Worm (Caenorhabditis elegans) whole organism, L4 larva: Measurements from ENCODE around the gene R08E5.1.
A peak's percentile ranks its signal among the peaks of the same experiment; 100 is the strongest.

Experiments
- F44E2.7 ChIP-seq: fragments of 200-800 bp; sonication (Bioruptor generic); IDR thresholded peaks from 2 replicates; pipeline ENCODE4 v2.1.2; 2022; ENCODE audit warnings: missing genetic modification characterization, missing compliant biosample characterization
- R02D3.7 ChIP-seq: fragments of 150-350 bp; sonication (generic microtip); optimal IDR thresholded peaks from 3 replicates; lab custom pipeline; 2014; ENCODE audit warnings: missing biosample characterization, missing genetic modification characterization
- T26A8.4 ChIP-seq: fragments of 200-800 bp; sonication (Bioruptor generic); IDR thresholded peaks from 2 replicates; pipeline ENCODE4 v1.3.6; 2022; ENCODE audit warnings: missing genetic modification characterization, missing compliant biosample characterization
- aha-1 ChIP-seq: fragments of 150-350 bp; peaks from one replicate; lab custom pipeline; 2014; ENCODE audit warnings: missing biosample characterization, missing genetic modification characterization
- attf-4 ChIP-seq: sonication (generic microtip); optimal IDR thresholded peaks from 3 replicates; lab custom pipeline; 2017; ENCODE audit warnings: missing biosample characterization, missing genetic modification characterization
- ceh-20 ChIP-seq: fragments of 200-800 bp; sonication (Bioruptor generic); IDR thresholded peaks from 2 replicates; pipeline ENCODE4 v1.3.6; 2022; ENCODE audit warnings: missing genetic modification reagents, missing genetic modification characterization, missing compliant biosample characterization
- ces-1 ChIP-seq: fragments of 150-350 bp; sonication (generic microtip); optimal IDR thresholded peaks from 4 replicates; lab custom pipeline; 2014; ENCODE audit warnings: missing biosample characterization, missing genetic modification reagents, missing genetic modification characterization
- dmd-6 ChIP-seq: fragments of 200-800 bp; sonication (Bioruptor generic); IDR thresholded peaks from 2 replicates; pipeline ENCODE4 v1.3.6; 2022; ENCODE audit warnings: missing genetic modification reagents, missing genetic modification characterization, missing compliant biosample characterization
- dmd-9 ChIP-seq: fragments of 200-800 bp; sonication (Bioruptor generic); IDR thresholded peaks from 2 replicates; pipeline ENCODE4 v1.3.6; 2022; ENCODE audit warnings: missing genetic modification reagents, missing genetic modification characterization, missing compliant biosample characterization
- egl-27 ChIP-seq: sonication (generic microtip); optimal IDR thresholded peaks from 3 replicates; lab custom pipeline; 2017; ENCODE audit warnings: missing biosample characterization, missing genetic modification reagents, missing genetic modification characterization
- gei-8 ChIP-seq: fragments of 200-800 bp; sonication (Bioruptor generic); optimal IDR thresholded peaks from 2 replicates; lab custom pipeline; 2018; ENCODE audit warnings: mild to moderate bottlenecking, missing genetic modification characterization, missing compliant biosample characterization
- hif-1 ChIP-seq, 2 experiments: sonication (generic microtip); optimal IDR thresholded peaks; 2 replicates each; lab custom pipeline; 2016 to 2017; ENCODE audit warnings: missing compliant biosample characterization in 2 of 2, missing genetic modification characterization in 2 of 2, missing genetic modification reagents in 2 of 2, missing genotype in 2 of 2, mild to moderate bottlenecking in 1 of 2
- hlh-11 ChIP-seq: fragments of 200-800 bp; sonication (Bioruptor generic); optimal IDR thresholded peaks from 2 replicates; lab custom pipeline; 2018; ENCODE audit warnings: mild to moderate bottlenecking, missing genetic modification characterization, missing compliant biosample characterization
- hlh-30 ChIP-seq: sonication (generic microtip); optimal IDR thresholded peaks from 2 replicates; lab custom pipeline; 2017; ENCODE audit warnings: antibody characterized with exemption, mild to moderate bottlenecking, missing genetic modification characterization, missing compliant biosample characterization; ENCODE audit not compliant: insufficient read depth
- lim-7 ChIP-seq: fragments of 200-800 bp; sonication (Bioruptor generic); IDR thresholded peaks from 2 replicates; pipeline ENCODE4 v1.3.6; 2022; ENCODE audit warnings: missing genetic modification characterization, missing compliant biosample characterization
- lin-13 ChIP-seq: fragments of 150-350 bp; optimal IDR thresholded peaks from 2 replicates; lab custom pipeline; 2014; ENCODE audit warnings: missing biosample characterization, missing genetic modification reagents, missing genetic modification characterization
- lin-29 ChIP-seq: fragments of 200-800 bp; sonication (Bioruptor generic); IDR thresholded peaks from 2 replicates; pipeline ENCODE4 v1.3.6; 2022; ENCODE audit warnings: missing genetic modification reagents, missing genetic modification characterization, missing compliant biosample characterization
- lin-38 ChIP-seq: fragments of 200-800 bp; sonication (Bioruptor generic); IDR thresholded peaks from 2 replicates; pipeline ENCODE4 v1.3.6; 2022; ENCODE audit warnings: missing genetic modification reagents, missing genetic modification characterization, missing compliant biosample characterization
- lsy-2 ChIP-seq, 2 experiments: fragments of 150-350 bp in 1 of 2; sonication (generic microtip) in 1 of 2; optimal IDR thresholded peaks; 2 replicates each; lab custom pipeline; 2014 to 2017; ENCODE audit warnings: missing biosample characterization in 2 of 2, missing genetic modification characterization in 2 of 2
- mdl-1 ChIP-seq, 2 experiments: fragments of 150-350 bp in 1 of 2; sonication (generic microtip) in 1 of 2; optimal IDR thresholded peaks; 2 replicates each; lab custom pipeline; 2014 to 2017; ENCODE audit warnings: missing biosample characterization in 2 of 2, missing genetic modification characterization in 2 of 2
- mep-1 ChIP-seq: fragments of 150-350 bp; sonication (generic microtip); optimal IDR thresholded peaks from 3 replicates; lab custom pipeline; 2014; ENCODE audit warnings: missing biosample characterization, missing genetic modification characterization
- nhr-102 ChIP-seq: sonication (generic microtip); optimal IDR thresholded peaks from 2 replicates; lab custom pipeline; 2016; ENCODE audit warnings: mild to moderate bottlenecking, missing genetic modification characterization, moderate library complexity, missing compliant biosample characterization
- nhr-11 ChIP-seq: fragments of 150-350 bp; optimal IDR thresholded peaks from 2 replicates; lab custom pipeline; 2014; ENCODE audit warnings: missing biosample characterization, missing genetic modification characterization
- nhr-28 ChIP-seq: fragments of 150-350 bp; optimal IDR thresholded peaks from 2 replicates; lab custom pipeline; 2014; ENCODE audit warnings: missing biosample characterization, missing genetic modification characterization
- nhr-41 ChIP-seq: fragments of 200-800 bp; sonication (Bioruptor generic); IDR thresholded peaks from 2 replicates; pipeline ENCODE4 v1.3.6; 2022; ENCODE audit warnings: missing genetic modification reagents, missing genetic modification characterization, missing compliant biosample characterization
- nhr-48 ChIP-seq: sonication (generic microtip); optimal IDR thresholded peaks from 2 replicates; lab custom pipeline; 2016; ENCODE audit warnings: mild to moderate bottlenecking, missing genetic modification characterization, missing compliant biosample characterization
- rbr-2 ChIP-seq: sonication (generic microtip); optimal IDR thresholded peaks from 2 replicates; lab custom pipeline; 2016; ENCODE audit warnings: missing genotype, missing genetic modification characterization, missing compliant biosample characterization
- set-16 ChIP-seq: fragments of 200-800 bp; sonication (Bioruptor generic); IDR thresholded peaks from 2 replicates; pipeline ENCODE4 v1.3.6; 2022; ENCODE audit warnings: missing genetic modification reagents, missing genetic modification characterization, missing compliant biosample characterization
- snpc-4 ChIP-seq: fragments of 150-350 bp; optimal IDR thresholded peaks from 2 replicates; lab custom pipeline; 2014; ENCODE audit warnings: missing biosample characterization, missing genetic modification characterization
- spr-3 ChIP-seq: fragments of 200-800 bp; sonication (Bioruptor generic); optimal IDR thresholded peaks from 2 replicates; lab custom pipeline; 2018; ENCODE audit warnings: mild to moderate bottlenecking, missing genetic modification characterization, missing compliant biosample characterization
- unc-130 ChIP-seq: sonication (generic microtip); optimal IDR thresholded peaks from 2 replicates; lab custom pipeline; 2016; ENCODE audit warnings: missing genetic modification reagents, missing genetic modification characterization, missing compliant biosample characterization
- zag-1 ChIP-seq: fragments of 150-350 bp; optimal IDR thresholded peaks from 2 replicates; lab custom pipeline; 2014; ENCODE audit warnings: missing biosample characterization, missing genetic modification characterization
- zfp-2 ChIP-seq: sonication (generic microtip); optimal IDR thresholded peaks from 2 replicates; lab custom pipeline; 2016; ENCODE audit warnings: mild to moderate bottlenecking, missing genetic modification characterization, missing compliant biosample characterization
- ztf-7 ChIP-seq: fragments of 150-350 bp; optimal IDR thresholded peaks from 2 replicates; lab custom pipeline; 2014; ENCODE audit warnings: missing biosample characterization, missing genetic modification characterization

Gene R08E5.1

DNA sequence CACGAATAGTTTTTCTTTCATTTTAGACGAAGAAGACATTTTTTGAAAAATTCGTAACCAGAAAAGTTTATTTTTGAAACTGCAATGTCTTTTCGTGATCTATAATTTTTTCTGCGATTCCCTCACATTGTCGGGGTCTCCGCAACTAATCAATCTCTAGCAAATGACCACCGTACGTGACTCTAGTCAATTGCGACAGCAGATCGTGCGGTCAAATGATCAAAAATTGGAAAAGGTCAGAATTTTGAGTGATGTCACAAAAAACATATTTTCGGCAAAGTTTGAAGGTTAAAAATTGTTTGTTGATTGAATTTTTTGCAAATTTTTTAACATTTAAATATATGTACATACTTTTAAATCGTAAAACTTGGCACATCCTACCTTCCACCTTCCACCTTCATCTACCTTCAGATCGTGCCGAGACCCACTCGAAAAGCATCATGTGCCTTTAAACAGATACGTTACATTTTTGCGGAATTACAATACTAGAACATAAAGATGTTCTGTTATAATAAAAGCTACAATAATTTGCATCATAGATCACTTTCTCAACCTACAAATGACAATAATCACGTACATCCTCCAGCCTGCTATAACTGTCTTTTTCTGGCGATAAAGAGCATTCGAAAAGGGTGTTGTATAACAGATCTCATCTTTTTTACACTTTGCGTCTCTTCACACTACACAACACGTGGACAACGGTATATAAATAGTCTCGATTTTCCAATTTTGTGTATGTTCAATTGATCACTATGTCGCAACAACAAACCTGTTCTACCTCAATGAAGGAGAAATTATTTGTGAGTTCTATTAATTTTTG lies at the start of gene R08E5.1, which contains the start of gene rips-1:
Gene R08E5.1, minus strand, starts transcription at position 82 of the 820 bp plus-strand sequence.
Gene rips-1, plus strand, starts transcription at position 585 of the 820 bp plus-strand sequence.
- TF ChIP-seq unc-130 (no peak), lin-13 (no peak), hif-1 (tag; optimal IDR thresholded peaks at IDR 0.05; lab: Kevin White, UChicago) (peak; percentile 86 to 98), lin-29 (no peak), aha-1 (tag; lab: Kevin White, UChicago) (peak; percentile 98), ces-1 (GFP tag; lab: Kevin White, UChicago) (no peak), ceh-20 (GFP tag; lab: Robert Waterston, UW) (no peak), zfp-2 (tag; lab: Kevin White, UChicago) (no peak), nhr-48 (peak; percentile 27), lsy-2 (tag; optimal IDR thresholded peaks at IDR 0.05; lab: Kevin White, UChicago) (no peak), dmd-9 (no peak), hlh-11 (tag; lab: Kevin White, UChicago) (peak; percentile 14), lim-7 (no peak), mep-1 (tag; lab: Kevin White, UChicago) (no peak), nhr-28 (tag; lab: Kevin White, UChicago) (peak; percentile 59), F44E2.7 (no peak), mdl-1 (tag; optimal IDR thresholded peaks at IDR 0.05; lab: Kevin White, UChicago) (peak in 1 of 2 experiments; percentile 29), dmd-6 (GFP tag; lab: Robert Waterston, UW) (peak; percentile 35), T26A8.4 (GFP tag; lab: Robert Waterston, UW) (no peak), nhr-102 (tag; lab: Kevin White, UChicago) (no peak), set-16 (GFP tag; lab: Robert Waterston, UW) (no peak), zag-1 (no peak), attf-4 (tag; lab: Kevin White, UChicago) (no peak), hlh-30 (tag; lab: Kevin White, UChicago) (peak; percentile 41), snpc-4 (tag; lab: Kevin White, UChicago) (no peak), gei-8 (no peak), nhr-11 (tag; lab: Kevin White, UChicago) (no peak), rbr-2 (no peak), nhr-41 (no peak)

DNA sequence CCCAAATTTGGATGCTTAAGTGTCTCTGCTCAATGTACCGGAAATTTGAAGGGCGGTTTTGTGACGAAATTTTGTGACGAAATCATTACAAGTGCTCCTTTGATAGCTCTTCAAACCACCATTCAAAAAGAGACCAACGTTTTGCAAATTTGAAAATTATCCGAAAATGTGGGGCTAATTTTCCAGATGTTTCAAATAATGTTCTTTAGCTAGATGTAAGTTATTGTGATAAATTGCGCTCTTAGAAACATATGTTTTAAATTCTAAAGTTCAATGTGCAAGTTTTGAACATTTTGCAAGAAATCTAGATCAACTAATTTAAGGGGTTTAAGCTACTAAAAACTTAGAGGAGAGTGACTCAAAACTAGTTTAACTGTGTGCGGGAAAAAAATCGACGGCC lies 49.6 kb upstream of the R08E5.1 start:
- TF ChIP-seq ztf-7 (tag; lab: Kevin White, UChicago) (no peak), lin-38 (GFP tag; lab: Robert Waterston, UW) (no peak), R02D3.7 (tag; lab: Kevin White, UChicago) (no peak)

ce11 chrV:3814938-3815337 lies 43.6 kb upstream of the R08E5.1 start, which contains the start of gene H10D18.1:
Gene H10D18.1 (plus strand): TSS chrV:3815214.
- no peak for TF ChIP-seq spr-3 (GFP tag; lab: Kevin White, UChicago)
- peak; percentile 46 for TF ChIP-seq hlh-30 (tag; lab: Kevin White, UChicago)
- peak in 1 of 2 experiments; percentile 6 for TF ChIP-seq mdl-1 (tag; optimal IDR thresholded peaks at IDR 0.05; lab: Kevin White, UChicago)

DNA sequence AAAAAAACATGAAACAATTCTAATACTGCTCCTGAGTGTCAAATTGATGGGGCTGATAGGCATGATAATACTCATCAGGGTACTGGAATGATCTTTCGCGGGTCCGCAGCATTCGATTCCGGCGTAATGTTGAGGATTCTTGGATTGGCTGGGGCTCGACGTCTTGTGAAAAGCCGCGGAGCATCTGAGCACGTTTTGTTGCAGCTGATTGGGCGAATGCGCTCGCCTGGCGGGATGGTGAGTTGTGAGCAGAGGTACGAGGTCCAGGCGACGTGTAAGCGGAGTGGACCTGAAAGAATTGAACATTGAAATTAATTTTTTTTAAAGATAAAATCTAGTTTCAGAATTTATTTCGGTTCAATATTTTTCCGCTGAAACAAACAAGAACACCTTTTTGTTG lies 42.7 kb upstream of the R08E5.1 start:
- TF ChIP-seq set-16 (GFP tag; lab: Robert Waterston, UW) (peak; percentile 51), egl-27 (tag; lab: Kevin White, UChicago) (no peak), aha-1 (tag; lab: Kevin White, UChicago) (peak; percentile 7), nhr-102 (tag; lab: Kevin White, UChicago) (no peak)
